Worm (Caenorhabditis elegans): ENCODE data around the gene C03H5.9.

The C03H5.9 gene

ce11 chrII:340714-341113, 37.7 kb upstream of the C03H5.9 start:
- TF ChIP-seq aha-1 (tag) = peak; percentile 91
- TF ChIP-seq nhr-41 (GFP tag; IDR thresholded peaks at IDR 0.05) = no peak

ce11 chrII:341282-341681, 37.2 kb upstream of the C03H5.9 start:
- peak; percentile 19 for TF ChIP-seq aha-1 (tag)
- TF ChIP-seq madf-5 (GFP tag; IDR thresholded peaks at IDR 0.05) = 0 out of 4 replicates have a peak, but pooled peaks of 1 of the 2 experiments have one; percentile 25
- no peak for TF ChIP-seq T20F7.1 (GFP tag; optimal IDR thresholded peaks at IDR 0.05)
- TF ChIP-seq Y75B8A.6 (GFP tag; IDR thresholded peaks at IDR 0.05) = no peak
- TF ChIP-seq zip-11 (GFP tag; IDR thresholded peaks at IDR 0.05) = no peak

ce11 chrII:347734-348133, 30.7 kb upstream of the C03H5.9 start, which contains the start of gene D1069.3:
TSS of gene D1069.3 (minus strand) at chrII:347891.
- TF ChIP-seq T20F7.1 (GFP tag; optimal IDR thresholded peaks at IDR 0.05) (peak; percentile 97), lsy-2 (tag; optimal IDR thresholded peaks at IDR 0.05) (peak in 1 of 2 experiments; percentile 52), nhr-77 (tag; optimal IDR thresholded peaks at IDR 0.05) (no peak), saeg-2 (GFP tag; IDR thresholded peaks at IDR 0.05) (no peak), ces-1 (GFP tag; optimal IDR thresholded peaks at IDR 0.05) (peak; percentile 7), dpl-1 (GFP tag; optimal IDR thresholded peaks at IDR 0.05) (peak; percentile 23), lin-15B (tag; optimal IDR thresholded peaks at IDR 0.05) (no peak), fkh-10 (GFP tag; optimal IDR thresholded peaks at IDR 0.05) (no peak), mdl-1 (tag; optimal IDR thresholded peaks at IDR 0.05) (no peak), lin-29 (GFP tag; IDR thresholded peaks at IDR 0.05) (no peak), F49E8.2 (tag; optimal IDR thresholded peaks at IDR 0.05; ENCODE audit: borderline replicate concordance) (no peak), mes-2 (tag; optimal IDR thresholded peaks at IDR 0.05; ENCODE audit: poor library complexity, severe bottlenecking) (no peak), hif-1 (tag; optimal IDR thresholded peaks at IDR 0.05) (no peak), lim-7 (GFP tag; IDR thresholded peaks at IDR 0.05) (no peak), Y48G9A.11 (GFP tag; IDR thresholded peaks at IDR 0.05) (peak; percentile 99), duxl-1 (tag; optimal IDR thresholded peaks at IDR 0.05; ENCODE audit: poor library complexity) (no peak)

DNA sequence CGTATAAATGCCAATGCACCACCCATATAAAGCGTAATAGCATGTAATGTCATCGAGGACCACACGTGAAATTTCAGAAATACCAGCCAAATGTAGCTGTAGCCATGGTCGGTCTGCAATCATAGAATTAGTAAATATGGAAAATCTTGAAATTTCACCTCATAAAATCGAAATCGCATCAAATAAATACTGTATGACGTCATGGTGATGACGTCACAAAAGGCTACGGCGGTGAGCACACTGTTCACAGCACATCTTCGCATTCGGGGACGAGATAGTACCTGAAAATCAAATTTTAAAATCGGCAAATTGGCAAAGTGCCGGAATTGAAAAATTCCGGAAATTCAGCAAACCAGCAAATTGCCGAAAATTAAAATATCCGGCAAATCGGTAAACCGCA, 28.7 kb upstream of the C03H5.9 start:
- TF ChIP-seq F26F4.8 (GFP tag; conservative IDR thresholded peaks at IDR 0.05) (no peak), unc-62 (GFP tag; optimal IDR thresholded peaks at IDR 0.05 in 1 of 2) (peak in 1 of 2 experiments; percentile 22), unc-62 (tag; optimal IDR thresholded peaks at IDR 0.05) (no peak)

- TF ChIP-seq tra-1 (GFP tag; IDR thresholded peaks at IDR 0.05) = no peak
- TF ChIP-seq ces-1 (GFP tag; optimal IDR thresholded peaks at IDR 0.05) = peak; percentile 80
Measured at ce11 chrII:354494-354893, 24.0 kb upstream of the C03H5.9 start.

ce11 chrII:356969-357368, 21.5 kb upstream of the C03H5.9 start, which contains the start of gene dmsr-4:
TSS of gene dmsr-4 (minus strand) at chrII:357069.
- no peak for TF ChIP-seq zfp-2 (tag; optimal IDR thresholded peaks at IDR 0.05)
- peak; percentile 46 for TF ChIP-seq aha-1 (tag)
- no peak for TF ChIP-seq nhr-42 (GFP tag; IDR thresholded peaks at IDR 0.05)
- no peak for TF ChIP-seq php-3 (GFP tag; IDR thresholded peaks at IDR 0.05)

DNA sequence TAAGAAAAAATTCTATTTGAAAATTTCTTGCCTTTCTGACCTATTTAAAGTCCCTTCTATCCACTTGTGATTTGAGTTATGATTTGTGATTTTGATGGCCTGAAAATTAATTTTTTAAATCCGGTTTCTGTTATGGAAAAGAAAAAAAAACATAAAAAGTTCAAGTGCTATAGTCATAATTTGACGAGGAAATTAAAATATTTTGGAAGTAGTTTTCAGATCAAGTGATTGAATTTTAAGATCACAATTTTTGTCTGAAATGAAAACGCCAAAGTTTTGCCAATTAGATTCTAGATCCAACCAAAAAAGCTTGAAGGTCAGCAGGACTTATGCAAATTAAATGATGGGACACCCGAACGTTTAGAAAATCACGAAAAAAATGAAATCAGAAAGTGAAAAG, 11.0 kb upstream of the C03H5.9 start, which contains the start of gene ptr-3:
Gene ptr-3 (minus strand): TSS at position 101 of the 400 bp plus-strand sequence.
- TF ChIP-seq dmd-6 (GFP tag; IDR thresholded peaks at IDR 0.05) = no peak
